Worm (Caenorhabditis elegans) whole organism, L2 larva: ENCODE data around the gene set-16.

Experiments used
- R02D3.7 ChIP-seq: fragments of 150-350 bp; optimal IDR thresholded peaks from 2 replicates; lab custom pipeline; 2014; ENCODE audit warnings: missing biosample characterization, missing genetic modification characterization
- alr-1 ChIP-seq: fragments of 150-350 bp; optimal IDR thresholded peaks from 2 replicates; lab custom pipeline; 2014; ENCODE audit warnings: missing biosample characterization, missing genetic modification characterization
- blmp-1 ChIP-seq: sonication (generic microtip); optimal IDR thresholded peaks from 2 replicates; lab custom pipeline; 2017; ENCODE audit warnings: missing genetic modification characterization, mild to moderate bottlenecking, missing compliant biosample characterization, antibody characterized with exemption, moderate library complexity; ENCODE audit not compliant: insufficient read depth
- ceh-16 ChIP-seq: fragments of 150-350 bp; optimal IDR thresholded peaks from 2 replicates; lab custom pipeline; 2014; ENCODE audit warnings: missing biosample characterization, missing genetic modification characterization
- lin-11 ChIP-seq: fragments of 150-350 bp; sonication (generic microtip); optimal IDR thresholded peaks from 2 replicates; lab custom pipeline; 2014; ENCODE audit warnings: missing biosample characterization, missing genetic modification characterization, inconsistent platforms, mixed read lengths
- nhr-23 ChIP-seq: fragments of 150-350 bp; optimal IDR thresholded peaks from 2 replicates; lab custom pipeline; 2014; ENCODE audit warnings: missing biosample characterization, missing genetic modification reagents, missing genetic modification characterization
- unc-62 ChIP-seq: fragments of 150-350 bp; optimal IDR thresholded peaks from 2 replicates; lab custom pipeline; 2014; ENCODE audit warnings: missing biosample characterization, missing genetic modification reagents, missing genetic modification characterization

DNA sequence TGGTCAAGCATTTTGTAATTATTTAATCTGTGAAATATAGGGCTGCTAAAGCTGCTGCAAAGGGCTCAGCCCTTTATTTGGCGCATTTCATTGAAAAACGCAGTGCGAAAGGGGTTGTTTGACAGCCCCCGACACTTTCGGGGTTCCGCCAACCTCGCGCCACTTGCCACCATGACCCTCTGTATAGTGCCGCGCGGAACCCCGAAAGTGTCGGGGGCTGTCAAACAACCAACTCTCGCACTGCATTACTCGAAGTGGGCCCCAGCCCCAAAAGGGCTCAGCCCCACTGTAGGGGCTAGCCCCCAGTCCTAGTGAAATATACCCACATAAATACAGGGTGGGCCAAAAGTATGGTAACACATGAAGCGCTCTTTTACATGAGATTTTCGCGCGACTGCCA lies 43.5 kb upstream of the set-16 start:
- TF ChIP-seq blmp-1 (tag; lab: Kevin White, UChicago) (no peak), ceh-16 (no peak), R02D3.7 (no peak), alr-1 (tag; lab: Kevin White, UChicago) (no peak), unc-62 (no peak), lin-11 (tag; lab: Kevin White, UChicago) (no peak), nhr-23 (tag; lab: Kevin White, UChicago) (no peak)
